ENCODE assay signal across 1 fruit fly cellular context in genomic region chr2L:22249570-22250274, dm6.
TF ChIP-seq lines count a peak whose summit lies in the region.

Tif-IA (plus strand) TSS chr2L:22249876.

TF ChIP-seq in whole organism, embryonic, 481 proteins besides CTCF, POLR2A, EP300 and RAD21 (continued from another document):
- peak; percentile 59 for TF ChIP-seq MESR4 (GFP tag; optimal IDR thresholded peaks at IDR 0.05; lab: Kevin White, UChicago)
- TF ChIP-seq ci (GFP tag; IDR thresholded peaks at IDR 0.05; lab: Robert Waterston, UW), result no peak
- no peak for TF ChIP-seq CG5245 (GFP tag; optimal IDR thresholded peaks at IDR 0.05; lab: Kevin White, UChicago)
- TF ChIP-seq Fer1 (GFP tag; optimal IDR thresholded peaks at IDR 0.05; lab: Kevin White, UChicago), result no peak
- peak; percentile 58 for TF ChIP-seq CG17361 (GFP tag; IDR thresholded peaks at IDR 0.05; lab: Robert Waterston, UW)
- TF ChIP-seq Sry-δ (GFP tag; optimal IDR thresholded peaks at IDR 0.05; lab: Kevin White, UChicago), result peak; percentile 1
- TF ChIP-seq CG9797 (GFP tag; optimal IDR thresholded peaks at IDR 0.05; lab: Kevin White, UChicago), result peak; percentile 36
- TF ChIP-seq kni (GFP tag; optimal IDR thresholded peaks at IDR 0.05; lab: Kevin White, UChicago), result no peak
- TF ChIP-seq CG17802 (tag; optimal IDR thresholded peaks at IDR 0.05; lab: Kevin White, UChicago), result peak; percentile 86
- TF ChIP-seq CG12659 (GFP tag; optimal IDR thresholded peaks at IDR 0.05; lab: Kevin White, UChicago), result peak; percentile 21
- TF ChIP-seq sob (GFP tag; IDR thresholded peaks at IDR 0.05; lab: Robert Waterston, UW), result no peak
- TF ChIP-seq cad (GFP tag; optimal IDR thresholded peaks at IDR 0.05; lab: Kevin White, UChicago), result no peak
- TF ChIP-seq CG15479 (GFP tag; optimal IDR thresholded peaks at IDR 0.05; lab: Kevin White, UChicago), result no peak
- no peak for TF ChIP-seq CG9609 (GFP tag; optimal IDR thresholded peaks at IDR 0.05; lab: Kevin White, UChicago)
- TF ChIP-seq CG4424 (GFP tag; optimal IDR thresholded peaks at IDR 0.05; lab: Kevin White, UChicago), result no peak
- TF ChIP-seq CG7357 (GFP tag; IDR thresholded peaks at IDR 0.05; lab: Robert Waterston, UW), result peak; percentile 81
- no peak for TF ChIP-seq Vsx1 (GFP tag; optimal IDR thresholded peaks at IDR 0.05; lab: Kevin White, UChicago)
- TF ChIP-seq gfzf (GFP tag; optimal IDR thresholded peaks at IDR 0.05; lab: Kevin White, UChicago), result peak; percentile 56
- TF ChIP-seq Ets97D (GFP tag; optimal IDR thresholded peaks at IDR 0.05; lab: Kevin White, UChicago), result peak; percentile 14
- no peak for TF ChIP-seq Mes4 (GFP tag; optimal IDR thresholded peaks at IDR 0.05; lab: Kevin White, UChicago)
- no peak for TF ChIP-seq CG14860 (GFP tag; IDR thresholded peaks at IDR 0.05; lab: Robert Waterston, UW; ENCODE audit: partially characterized antibody)
- TF ChIP-seq CoRest (tag; optimal IDR thresholded peaks at IDR 0.05; lab: Kevin White, UChicago), result no peak
- TF ChIP-seq Atf-2 (GFP tag; optimal IDR thresholded peaks at IDR 0.05; lab: Kevin White, UChicago), result no peak
- no peak for TF ChIP-seq CG6254 (GFP tag; optimal IDR thresholded peaks at IDR 0.05; lab: Kevin White, UChicago)
- TF ChIP-seq CG11398 (GFP tag; optimal IDR thresholded peaks at IDR 0.05; lab: Kevin White, UChicago), result no peak
- TF ChIP-seq HHEX (GFP tag; optimal IDR thresholded peaks at IDR 0.05; lab: Kevin White, UChicago), result no peak
- TF ChIP-seq trem (tag; optimal IDR thresholded peaks at IDR 0.05; lab: Kevin White, UChicago), result peak; percentile 18
- no peak for TF ChIP-seq sima (GFP tag; optimal IDR thresholded peaks at IDR 0.05; lab: Kevin White, UChicago)
- peak; percentile 75 for TF ChIP-seq phol (tag; optimal IDR thresholded peaks at IDR 0.05; lab: Kevin White, UChicago)
- peak; percentile 20 for TF ChIP-seq gem (tag; optimal IDR thresholded peaks at IDR 0.05; lab: Kevin White, UChicago)
- no peak for TF ChIP-seq CG4854 (GFP tag; optimal IDR thresholded peaks at IDR 0.05; lab: Kevin White, UChicago)
- TF ChIP-seq so (GFP tag; IDR thresholded peaks at IDR 0.05; lab: Robert Waterston, UW), result no peak
- TF ChIP-seq nerfin-2 (GFP tag; IDR thresholded peaks at IDR 0.05; lab: Robert Waterston, UW; ENCODE audit: partially characterized antibody), result no peak
- no peak for TF ChIP-seq CG2875 (GFP tag; optimal IDR thresholded peaks at IDR 0.05; lab: Kevin White, UChicago)
- TF ChIP-seq CG12744 (GFP tag; optimal IDR thresholded peaks at IDR 0.05; lab: Kevin White, UChicago), result no peak
- TF ChIP-seq sens (GFP tag; lab: Kevin White, UChicago), result peak; percentile 7
